Worm (Caenorhabditis elegans) whole organism, L1 larva: ENCODE data around the gene fbxa-215.

Source experiments
- F16B12.6 ChIP-seq: fragments of 150-350 bp; optimal IDR thresholded peaks from 2 replicates; lab custom pipeline; 2014; ENCODE audit warnings: missing biosample characterization, missing genetic modification characterization
- aha-1 ChIP-seq: fragments of 150-350 bp; optimal IDR thresholded peaks from 2 replicates; lab custom pipeline; 2014; ENCODE audit warnings: missing biosample characterization, missing genetic modification characterization
- ama-1 ChIP-seq: fragments of 150-350 bp; optimal IDR thresholded peaks from 2 replicates; lab custom pipeline; 2014
- nhr-11 ChIP-seq: fragments of 150-350 bp; optimal IDR thresholded peaks from 2 replicates; lab custom pipeline; 2014; ENCODE audit warnings: missing biosample characterization, missing genetic modification characterization
- pqm-1 ChIP-seq: sonication (generic microtip); optimal IDR thresholded peaks from 3 replicates; lab custom pipeline; 2017; ENCODE audit warnings: missing biosample characterization, missing genetic modification characterization
- sox-4 ChIP-seq: sonication (generic microtip); optimal IDR thresholded peaks from 2 replicates; lab custom pipeline; 2016; ENCODE audit warnings: missing genetic modification characterization, missing compliant biosample characterization
- sup-37 ChIP-seq: fragments of 200-800 bp; sonication (Bioruptor generic); optimal IDR thresholded peaks from 2 replicates; lab custom pipeline; 2018; ENCODE audit warnings: mild to moderate bottlenecking, missing genetic modification characterization, missing compliant biosample characterization

DNA sequence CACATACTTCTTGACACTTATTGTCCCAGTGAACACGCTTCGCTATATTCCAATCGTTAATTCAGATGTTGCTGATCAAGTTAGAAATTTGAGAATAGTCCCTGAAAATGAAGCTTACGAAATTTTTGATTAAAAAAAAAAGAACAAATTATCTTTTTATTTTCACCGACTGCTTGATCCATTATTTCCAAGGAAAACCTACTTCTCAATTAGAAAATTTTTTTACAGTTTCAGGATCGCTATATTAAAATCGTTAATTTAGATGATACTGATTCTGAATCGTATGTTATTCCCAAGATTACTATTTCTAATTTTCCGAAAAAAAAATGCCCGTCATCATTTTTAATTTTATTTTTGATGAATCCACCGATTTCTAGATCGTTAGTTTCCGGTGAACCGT, 31.9 kb upstream of the fbxa-215 start, which contains the start of gene T23G4.127:
- TF ChIP-seq ama-1 (lab: Kevin White, UChicago) (no peak), pqm-1 (tag; lab: Kevin White, UChicago) (no peak), F16B12.6 (no peak), sox-4 (tag; lab: Kevin White, UChicago) (no peak), aha-1 (tag; lab: Kevin White, UChicago) (no peak), nhr-11 (tag; lab: Kevin White, UChicago) (no peak), sup-37 (GFP tag; lab: Kevin White, UChicago) (no peak)
